Fruit fly (Drosophila melanogaster) whole organism, embryonic: ENCODE measurements around the gene MED28.
A peak's percentile ranks its signal among the peaks of the same experiment; 100 is the strongest.

Experiments
- BEAF-32 ChIP-seq: fragments of 200-800 bp; sonication (Bioruptor generic); optimal IDR thresholded peaks from 3 replicates; lab custom pipeline; 2017; ENCODE audit warnings: missing biosample characterization, missing genetic modification characterization, mild to moderate bottlenecking, moderate library complexity, missing genetic modification reagents
- Bteb2 ChIP-seq: fragments of 200-800 bp; sonication (Bioruptor generic); optimal IDR thresholded peaks from 2 replicates; lab custom pipeline; 2016; ENCODE audit warnings: missing biosample characterization, missing genetic modification characterization
- CG10321 ChIP-seq: fragments of 200-800 bp; sonication (Bioruptor generic); IDR thresholded peaks from 2 replicates; pipeline ENCODE4 v1.3.6; 2022; ENCODE audit warnings: missing biosample characterization, missing genetic modification characterization
- CG10462 ChIP-seq: fragments of 200-800 bp; sonication (Bioruptor generic); optimal IDR thresholded peaks from 2 replicates; lab custom pipeline; 2016; ENCODE audit warnings: missing biosample characterization, missing genetic modification characterization
- CG10979 ChIP-seq: fragments of 200-800 bp; sonication (Bioruptor generic); optimal IDR thresholded peaks from 2 replicates; lab custom pipeline; 2018; ENCODE audit warnings: missing biosample characterization, mild to moderate bottlenecking, missing genetic modification characterization, moderate library complexity
- CG11456 ChIP-seq: fragments of 200-800 bp; sonication (Bioruptor generic); IDR thresholded peaks from 3 replicates; pipeline ENCODE4 v1.3.6; 2022; ENCODE audit warnings: missing biosample characterization, missing genetic modification characterization
- CG11696 ChIP-seq: fragments of 200-800 bp; sonication (Bioruptor generic); IDR thresholded peaks from 2 replicates; pipeline ENCODE4 v1.3.6; 2022; ENCODE audit warnings: missing biosample characterization, missing genetic modification characterization
- CG12236 ChIP-seq: fragments of 200-800 bp; sonication (Bioruptor generic); optimal IDR thresholded peaks from 2 replicates; lab custom pipeline; 2016; ENCODE audit warnings: missing biosample characterization, missing genetic modification characterization
- CG15479 ChIP-seq: fragments of 200-800 bp; sonication (Bioruptor generic); optimal IDR thresholded peaks from 3 replicates; lab custom pipeline; 2019; ENCODE audit warnings: missing biosample characterization, mild to moderate bottlenecking, missing genetic modification characterization, moderate library complexity
- CG15601 ChIP-seq: fragments of 200-800 bp; sonication (Bioruptor generic); optimal IDR thresholded peaks from 3 replicates; lab custom pipeline; 2019; ENCODE audit warnings: missing biosample characterization, mild to moderate bottlenecking, missing genetic modification characterization, moderate library complexity
- CG16813 ChIP-seq: fragments of 200-800 bp; sonication (Bioruptor generic); IDR thresholded peaks from 3 replicates; pipeline ENCODE4 v1.3.6; 2022; ENCODE audit warnings: missing biosample characterization, missing genetic modification characterization; ENCODE audit not compliant: partially characterized antibody
- CG4328 ChIP-seq: fragments of 200-800 bp; sonication (Bioruptor generic); optimal IDR thresholded peaks from 3 replicates; lab custom pipeline; 2017; ENCODE audit warnings: missing biosample characterization, missing genetic modification reagents, missing genetic modification characterization
- CG4360 ChIP-seq: fragments of 200-800 bp; sonication (Bioruptor generic); IDR thresholded peaks from 2 replicates; pipeline ENCODE4 v1.3.6; 2022; ENCODE audit warnings: missing biosample characterization, missing genetic modification characterization
- CG4617 ChIP-seq: fragments of 200-800 bp; sonication (Bioruptor generic); optimal IDR thresholded peaks from 3 replicates; lab custom pipeline; 2016; ENCODE audit warnings: missing biosample characterization, missing genetic modification characterization, borderline replicate concordance
- CG4707 ChIP-seq: fragments of 200-800 bp; sonication (Bioruptor generic); optimal IDR thresholded peaks from 2 replicates; lab custom pipeline; 2018; ENCODE audit warnings: missing biosample characterization, mild to moderate bottlenecking, missing genetic modification characterization, moderate library complexity
- CG5953 ChIP-seq: fragments of 200-800 bp; sonication (Bioruptor generic); IDR thresholded peaks from 2 replicates; pipeline ENCODE4 v1.3.6; 2022; ENCODE audit warnings: missing biosample characterization, missing genetic modification characterization
- CG6791 ChIP-seq: fragments of 200-800 bp; sonication (Bioruptor generic); IDR thresholded peaks from 3 replicates; pipeline ENCODE4 v1.3.6; 2022; ENCODE audit warnings: missing biosample characterization, missing genetic modification characterization; ENCODE audit not compliant: partially characterized antibody
- CG9727 ChIP-seq: fragments of 200-800 bp; sonication (Bioruptor generic); optimal IDR thresholded peaks from 3 replicates; lab custom pipeline; 2017; ENCODE audit warnings: missing biosample characterization, mild to moderate bottlenecking, missing genetic modification characterization
- CrebB ChIP-seq: fragments of 200-800 bp; sonication (Bioruptor generic); optimal IDR thresholded peaks from 3 replicates; lab custom pipeline; 2018; ENCODE audit warnings: missing biosample characterization, mild to moderate bottlenecking, missing genetic modification characterization
- Dfd ChIP-seq, 2 experiments: fragments of >200 bp; optimal IDR thresholded peaks; 2 replicates each; lab custom pipeline; 2017; ENCODE audit warnings: missing biosample characterization in 2 of 2, missing genetic modification characterization in 2 of 2
- ERR ChIP-seq: fragments of 200-800 bp; sonication (Bioruptor generic); optimal IDR thresholded peaks from 2 replicates; lab custom pipeline; 2016; ENCODE audit warnings: missing biosample characterization, missing genetic modification characterization
- Gug ChIP-seq: fragments of 200-800 bp; sonication (Bioruptor generic); IDR thresholded peaks from 4 replicates; pipeline ENCODE4 v1.3.6; 2022; ENCODE audit warnings: missing biosample characterization, missing genetic modification characterization
- H2.0 ChIP-seq: fragments of 200-800 bp; sonication (Bioruptor generic); IDR thresholded peaks from 2 replicates; pipeline ENCODE4 v1.3.6; 2022; ENCODE audit warnings: missing biosample characterization, missing genetic modification characterization
- Kr ChIP-seq: fragments of 200-800 bp; sonication (Bioruptor generic); optimal IDR thresholded peaks from 2 replicates; lab custom pipeline; 2017; ENCODE audit warnings: missing biosample characterization, mild to moderate bottlenecking, missing genetic modification characterization
- Lhr ChIP-seq: fragments of 200-800 bp; sonication (Bioruptor generic); optimal IDR thresholded peaks from 3 replicates; lab custom pipeline; 2017; ENCODE audit warnings: mild to moderate bottlenecking, missing biosample characterization, missing genetic modification reagents, missing genetic modification characterization
- Mrtf ChIP-seq: fragments of 200-800 bp; sonication (Bioruptor generic); IDR thresholded peaks from 3 replicates; pipeline ENCODE4 v1.3.6; 2022; ENCODE audit warnings: missing biosample characterization, missing genetic modification characterization
- Myb ChIP-seq: fragments of 200-800 bp; sonication (Bioruptor generic); optimal IDR thresholded peaks from 2 replicates; lab custom pipeline; 2016; ENCODE audit warnings: missing biosample characterization, missing genetic modification characterization
- NK7.1 ChIP-seq: fragments of 200-800 bp; sonication (Bioruptor generic); optimal IDR thresholded peaks from 3 replicates; lab custom pipeline; 2016; ENCODE audit warnings: missing biosample characterization, missing genetic modification characterization
- Sox100B ChIP-seq: fragments of 200-800 bp; sonication (Bioruptor generic); optimal IDR thresholded peaks from 3 replicates; lab custom pipeline; 2018; ENCODE audit warnings: missing biosample characterization, mild to moderate bottlenecking, missing genetic modification characterization
- ap ChIP-seq: fragments of 200-800 bp; sonication (Bioruptor generic); IDR thresholded peaks from 2 replicates; pipeline ENCODE4 v1.3.6; 2022; ENCODE audit warnings: missing biosample characterization, missing genetic modification characterization
- cad ChIP-seq: fragments of >200 bp; optimal IDR thresholded peaks from 2 replicates; lab custom pipeline; 2017; ENCODE audit warnings: missing biosample characterization, missing genetic modification characterization
- disco-r ChIP-seq: fragments of 200-800 bp; sonication (Bioruptor generic); optimal IDR thresholded peaks from 2 replicates; lab custom pipeline; 2016; ENCODE audit warnings: missing biosample characterization, missing genetic modification characterization
- fd64A ChIP-seq: fragments of 200-800 bp; sonication (Bioruptor generic); optimal IDR thresholded peaks from 3 replicates; lab custom pipeline; 2018; ENCODE audit warnings: missing biosample characterization, mild to moderate bottlenecking, missing genetic modification characterization
- gce ChIP-seq: fragments of 200-800 bp; sonication (Bioruptor generic); IDR thresholded peaks from 3 replicates; pipeline ENCODE4 v1.3.6; 2022; ENCODE audit warnings: missing biosample characterization, missing genetic modification characterization
- nmo ChIP-seq: fragments of 200-800 bp; sonication (Bioruptor generic); optimal IDR thresholded peaks from 2 replicates; lab custom pipeline; 2018; ENCODE audit warnings: missing biosample characterization, mild to moderate bottlenecking, missing genetic modification characterization, moderate library complexity
- p53 ChIP-seq: fragments of 200-800 bp; sonication (Bioruptor generic); optimal IDR thresholded peaks from 2 replicates; lab custom pipeline; 2016; ENCODE audit warnings: missing biosample characterization, missing genetic modification characterization
- ranshi ChIP-seq: fragments of 200-800 bp; sonication (Bioruptor generic); IDR thresholded peaks from 2 replicates; pipeline ENCODE4 v1.3.6; 2022; ENCODE audit warnings: missing biosample characterization, missing genetic modification characterization
- zf30C ChIP-seq: fragments of 200-800 bp; sonication (Bioruptor generic); optimal IDR thresholded peaks from 3 replicates; lab custom pipeline; 2018; ENCODE audit warnings: missing biosample characterization, mild to moderate bottlenecking, missing genetic modification characterization

Gene MED28

dm6 chr3R:25472635-25473552 lies 3.9 kb upstream of the MED28 start, which contains the start of the genes Fur1 and Vps33B (continued):
- TF ChIP-seq CG11696 (GFP tag; lab: Robert Waterston, UW) = peak; percentile 70; the same call in 1 of the 2 replicates
- peak; percentile 90 for TF ChIP-seq BEAF-32 (GFP tag; lab: Kevin White, UChicago)
- TF ChIP-seq Mrtf = peak; percentile 88
- TF ChIP-seq Dfd (GFP tag; optimal IDR thresholded peaks at IDR 0.05; lab: Kevin White, UChicago) = no peak
- TF ChIP-seq cad = no peak
- TF ChIP-seq CG10979 (tag; lab: Kevin White, UChicago) = peak; percentile 96
- peak; percentile 92 for TF ChIP-seq p53 (GFP tag; lab: Kevin White, UChicago)
- TF ChIP-seq CG15601 (tag; lab: Kevin White, UChicago) = peak; percentile 95
- TF ChIP-seq Lhr (GFP tag; lab: Kevin White, UChicago) = peak; percentile 94
- peak; percentile 93; the same call in 2 of the 3 replicates for TF ChIP-seq CG11456 (GFP tag; lab: Robert Waterston, UW)
- TF ChIP-seq disco-r (GFP tag; lab: Kevin White, UChicago) = peak; percentile 94
- TF ChIP-seq Myb (GFP tag; lab: Kevin White, UChicago) = peak; percentile 91
- peak; percentile 96 for TF ChIP-seq ERR (GFP tag; lab: Kevin White, UChicago)
- peak; percentile 94 for TF ChIP-seq NK7.1 (GFP tag; lab: Kevin White, UChicago)
- TF ChIP-seq CG10462 (GFP tag; lab: Kevin White, UChicago) = peak; percentile 97
- peak; percentile 78 for TF ChIP-seq CG10321
- no peak; the same call in 1 of the 2 replicates for TF ChIP-seq CG4360
- peak; percentile 94 for TF ChIP-seq H2.0 (GFP tag; lab: Robert Waterston, UW)
- TF ChIP-seq CG16813 (GFP tag; lab: Robert Waterston, UW) = peak; percentile 80
- TF ChIP-seq ap = peak; percentile 85
- peak; percentile 98 for TF ChIP-seq nmo
- TF ChIP-seq Kr (GFP tag; lab: Kevin White, UChicago) = no peak
- no peak for TF ChIP-seq zf30C (GFP tag; lab: Kevin White, UChicago)
- peak; percentile 99 for TF ChIP-seq CG9727 (GFP tag; lab: Kevin White, UChicago)
- peak; percentile 92 for TF ChIP-seq Gug
- TF ChIP-seq CG4617 = peak; percentile 97
- peak; percentile 92 for TF ChIP-seq ranshi (GFP tag; lab: Robert Waterston, UW)
- TF ChIP-seq fd64A (GFP tag; lab: Kevin White, UChicago) = peak; percentile 80
- peak; percentile 84 for TF ChIP-seq CG4707
- TF ChIP-seq CrebB (tag; lab: Kevin White, UChicago) = peak; percentile 94
- TF ChIP-seq CG15479 (GFP tag; lab: Kevin White, UChicago) = peak; percentile 27
- peak; percentile 87 for TF ChIP-seq gce (GFP tag; lab: Robert Waterston, UW)
- peak; percentile 96 for TF ChIP-seq Sox100B (GFP tag; lab: Kevin White, UChicago)
- peak; percentile 96 for TF ChIP-seq CG4328 (GFP tag; lab: Kevin White, UChicago)
- peak; percentile 88 for TF ChIP-seq CG5953 (GFP tag; lab: Robert Waterston, UW)
- TF ChIP-seq CG12236 = peak; percentile 97
- peak; percentile 79; the same call in 2 of the 3 replicates for TF ChIP-seq CG6791 (GFP tag; lab: Robert Waterston, UW)
- TF ChIP-seq Bteb2 (GFP tag; lab: Kevin White, UChicago) = peak; percentile 98
- TF ChIP-seq, all 482 proteins: peak for 455
